Fruit fly (Drosophila melanogaster): ENCODE results near the gene sbr.

- TF ChIP-seq kay (GFP tag; ENCODE audit: borderline replicate concordance) = no peak
- no peak for TF ChIP-seq CG33017 (tag; optimal IDR thresholded peaks at IDR 0.05)
- no peak for TF ChIP-seq CG7045 (GFP tag; optimal IDR thresholded peaks at IDR 0.05)
- no peak for TF ChIP-seq tj (GFP tag; optimal IDR thresholded peaks at IDR 0.05)
- TF ChIP-seq CG12768 (GFP tag; optimal IDR thresholded peaks at IDR 0.05) = no peak
Measured at dm6 chrX:10825349-10826129, 21.4 kb downstream of the sbr start.
